Fruit fly (Drosophila melanogaster) whole organism, adult: ENCODE data around the gene CG9130.
A peak's percentile ranks its signal among the peaks of the same experiment; 100 is the strongest.

Experiments used
- CG11617 ChIP-seq: fragments of 200-800 bp; sonication (Bioruptor generic); optimal IDR thresholded peaks from 2 replicates; lab custom pipeline; 2017; ENCODE audit warnings: mild to moderate bottlenecking, missing biosample characterization, missing genetic modification reagents, missing genetic modification characterization
- CG12768 ChIP-seq: fragments of 200-800 bp; sonication (Bioruptor generic); optimal IDR thresholded peaks from 2 replicates; lab custom pipeline; 2017; ENCODE audit warnings: missing biosample characterization, missing genetic modification characterization, mild to moderate bottlenecking, moderate library complexity, missing genetic modification reagents
- CG14711 ChIP-seq: fragments of 200-800 bp; sonication (Bioruptor generic); optimal IDR thresholded peaks from 2 replicates; lab custom pipeline; 2018; ENCODE audit warnings: missing biosample characterization, mild to moderate bottlenecking, missing genetic modification characterization, moderate library complexity
- CG1620 ChIP-seq: fragments of 200-800 bp; sonication (Bioruptor generic); optimal IDR thresholded peaks from 2 replicates; lab custom pipeline; 2016; ENCODE audit warnings: missing biosample characterization, missing genetic modification characterization
- CG33017 ChIP-seq: fragments of 200-800 bp; sonication (Bioruptor generic); optimal IDR thresholded peaks from 2 replicates; lab custom pipeline; 2018; ENCODE audit warnings: missing biosample characterization, mild to moderate bottlenecking, missing genetic modification characterization, moderate library complexity
- CG5204 ChIP-seq: fragments of 200-800 bp; sonication (Bioruptor generic); optimal IDR thresholded peaks from 2 replicates; lab custom pipeline; 2016; ENCODE audit warnings: missing biosample characterization, missing genetic modification characterization
- CG7045 ChIP-seq: fragments of 200-800 bp; sonication (Bioruptor generic); optimal IDR thresholded peaks from 2 replicates; lab custom pipeline; 2017; ENCODE audit warnings: missing biosample characterization, mild to moderate bottlenecking, missing genetic modification characterization
- CG7101 ChIP-seq: fragments of 200-800 bp; sonication (Bioruptor generic); optimal IDR thresholded peaks from 2 replicates; lab custom pipeline; 2018; ENCODE audit warnings: missing biosample characterization, mild to moderate bottlenecking, missing genetic modification characterization, moderate library complexity
- Clk ChIP-seq: fragments of 200-800 bp; sonication (Bioruptor generic); optimal IDR thresholded peaks from 2 replicates; lab custom pipeline; 2017; ENCODE audit warnings: missing biosample characterization, missing genetic modification characterization
- Crg-1 ChIP-seq: fragments of 200-800 bp; sonication (Bioruptor generic); optimal IDR thresholded peaks from 2 replicates; lab custom pipeline; 2016; ENCODE audit warnings: missing biosample characterization, missing genetic modification characterization
- Hr96 ChIP-seq: fragments of 200-800 bp; sonication (Bioruptor generic); optimal IDR thresholded peaks from 2 replicates; lab custom pipeline; 2016; ENCODE audit warnings: missing biosample characterization, missing genetic modification characterization
- Mnt ChIP-seq: fragments of 200-800 bp; sonication (Bioruptor generic); optimal IDR thresholded peaks from 2 replicates; lab custom pipeline; 2016; ENCODE audit warnings: missing biosample characterization, mild to moderate bottlenecking, missing genetic modification characterization
- bab1 ChIP-seq: fragments of 200-800 bp; sonication (Bioruptor generic); optimal IDR thresholded peaks from 3 replicates; lab custom pipeline; 2019; ENCODE audit warnings: missing biosample characterization, mild to moderate bottlenecking, missing genetic modification characterization, moderate library complexity
- cic ChIP-seq: fragments of 200-800 bp; sonication (Bioruptor generic); optimal IDR thresholded peaks from 2 replicates; lab custom pipeline; 2017; ENCODE audit warnings: missing biosample characterization, mild to moderate bottlenecking, missing genetic modification characterization, moderate library complexity
- cnc ChIP-seq, 2 experiments: fragments of >200 bp; optimal IDR thresholded peaks; 2 replicates each; lab custom pipeline; 2017
- kay ChIP-seq: fragments of 200-800 bp; sonication (Bioruptor generic); peaks from one replicate; lab custom pipeline; 2016; ENCODE audit warnings: missing biosample characterization, missing genetic modification characterization, borderline replicate concordance
- ovo ChIP-seq: fragments of 200-800 bp; sonication (Bioruptor generic); optimal IDR thresholded peaks from 2 replicates; lab custom pipeline; 2016; ENCODE audit warnings: missing biosample characterization, missing genetic modification characterization
- pad ChIP-seq: fragments of 200-800 bp; sonication (Bioruptor generic); optimal IDR thresholded peaks from 3 replicates; lab custom pipeline; 2017; ENCODE audit warnings: missing biosample characterization, missing genetic modification characterization, mild to moderate bottlenecking, moderate library complexity, missing genetic modification reagents
- tj ChIP-seq: fragments of 200-800 bp; sonication (Bioruptor generic); optimal IDR thresholded peaks from 3 replicates; lab custom pipeline; 2017; ENCODE audit warnings: missing biosample characterization, mild to moderate bottlenecking, missing genetic modification characterization, moderate library complexity
- toe ChIP-seq: fragments of 200-800 bp; sonication (Bioruptor generic); optimal IDR thresholded peaks from 2 replicates; lab custom pipeline; 2016; ENCODE audit warnings: missing biosample characterization, missing genetic modification characterization

CG9130 gene

dm6 chr3L:1247627-1248295 lies 4.1 kb upstream of the CG9130 start, which contains the start of the genes Psf1 and Sac1:
Gene Psf1 (minus strand): TSS chr3L:1247677.
Gene Sac1 (plus strand): TSS chr3L:1247817.
- TF ChIP-seq Clk (GFP tag; lab: Kevin White, UChicago) (no peak), Hr96 (GFP tag; lab: Kevin White, UChicago) (peak; percentile 55), Crg-1 (GFP tag; lab: Kevin White, UChicago) (no peak), tj (no peak), pad (GFP tag; lab: Kevin White, UChicago) (no peak), Mnt (GFP tag; lab: Kevin White, UChicago) (peak; percentile 20), cnc (optimal IDR thresholded peaks at IDR 0.05; lab: Kevin White, UChicago) (no peak), CG33017 (no peak), CG14711 (tag; lab: Kevin White, UChicago) (peak; percentile 19), kay (GFP tag; lab: Kevin White, UChicago) (no peak), ovo (GFP tag; lab: Kevin White, UChicago) (no peak), CG11617 (GFP tag; lab: Kevin White, UChicago) (no peak), cic (GFP tag; lab: Kevin White, UChicago) (no peak), CG5204 (GFP tag; lab: Kevin White, UChicago) (peak; percentile 30), CG7045 (peak; percentile 5), CG12768 (GFP tag; lab: Kevin White, UChicago) (no peak), bab1 (GFP tag; lab: Kevin White, UChicago) (no peak), CG1620 (GFP tag; lab: Kevin White, UChicago) (peak; percentile 29), toe (GFP tag; lab: Kevin White, UChicago) (peak; percentile 49), CG7101 (tag; lab: Kevin White, UChicago) (no peak)

DNA sequence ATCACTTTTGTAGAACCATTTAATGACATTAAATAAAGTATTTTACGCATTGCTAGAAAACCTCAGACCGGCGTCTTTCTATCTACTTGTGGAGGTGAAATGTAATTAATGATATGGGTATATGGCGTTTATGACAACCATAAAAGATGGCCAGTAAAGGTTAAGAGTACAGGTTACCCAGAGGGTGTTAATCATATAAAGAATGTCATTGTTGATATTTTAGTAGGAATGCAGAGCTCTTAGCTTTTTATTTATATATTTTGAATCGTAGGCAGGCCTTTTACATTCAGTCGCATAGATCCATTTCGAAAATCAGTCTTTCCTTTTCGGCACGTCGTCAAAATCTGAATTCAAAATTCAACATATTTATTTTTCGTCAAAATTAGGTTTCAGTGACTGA lies 1.4 kb upstream of the CG9130 start, which contains the start of gene Bfc:
Gene Bfc (plus strand): TSS at position 301 of the 400 bp plus-strand sequence.
- TF ChIP-seq bab1 (GFP tag; lab: Kevin White, UChicago) = no peak
- TF ChIP-seq CG33017 = no peak
- TF ChIP-seq pad (GFP tag; lab: Kevin White, UChicago) = no peak
- no peak for TF ChIP-seq Mnt (GFP tag; lab: Kevin White, UChicago)
- TF ChIP-seq toe (GFP tag; lab: Kevin White, UChicago) = no peak
- no peak for TF ChIP-seq Crg-1 (GFP tag; lab: Kevin White, UChicago)
- no peak for TF ChIP-seq CG5204 (GFP tag; lab: Kevin White, UChicago)
- TF ChIP-seq tj = no peak
- TF ChIP-seq CG12768 (GFP tag; lab: Kevin White, UChicago) = no peak
- TF ChIP-seq Clk (GFP tag; lab: Kevin White, UChicago) = no peak
- TF ChIP-seq CG7101 (tag; lab: Kevin White, UChicago) = no peak
- no peak for TF ChIP-seq cic (GFP tag; lab: Kevin White, UChicago)

DNA sequence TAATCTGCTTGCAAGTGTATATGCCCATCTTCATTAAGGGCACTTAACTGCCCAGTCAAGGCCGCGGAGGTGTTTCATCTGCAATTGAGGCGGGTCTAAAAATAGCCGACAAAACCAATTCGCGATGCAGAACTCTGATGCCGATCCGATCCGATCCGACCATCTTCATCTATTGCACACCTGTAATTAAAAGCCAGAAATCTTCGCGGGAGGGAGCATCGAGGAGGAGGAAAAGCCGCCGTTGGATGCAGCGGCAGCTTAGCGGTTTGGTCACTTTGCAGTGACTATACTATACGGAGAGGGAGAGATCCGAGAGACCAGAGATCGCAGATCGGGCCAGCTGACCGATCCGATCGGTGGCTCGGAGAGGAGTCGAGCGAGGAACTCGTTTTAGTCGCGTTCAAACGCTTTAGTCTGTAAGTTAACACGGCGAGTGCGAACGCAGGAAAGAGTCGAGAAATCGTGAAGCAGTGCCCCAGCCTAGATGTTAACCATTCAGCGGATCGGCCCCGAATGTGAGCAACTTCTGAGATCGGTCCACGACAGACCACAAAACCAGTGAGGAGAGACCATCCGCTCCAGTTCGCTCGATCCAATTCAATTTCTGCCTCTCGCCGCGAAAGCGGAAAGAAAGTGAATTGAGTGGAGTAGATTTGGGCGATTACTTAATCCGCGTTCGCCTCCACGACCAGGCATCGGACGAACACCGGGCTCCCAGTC lies 4.4 kb downstream of the CG9130 start, which contains the start of gene tfc:
Gene tfc (plus strand): TSS at position 389 of the 720 bp plus-strand sequence.
- TF ChIP-seq kay (GFP tag; lab: Kevin White, UChicago) (no peak), CG5204 (GFP tag; lab: Kevin White, UChicago) (no peak), Hr96 (GFP tag; lab: Kevin White, UChicago) (no peak), tj (no peak), Mnt (GFP tag; lab: Kevin White, UChicago) (no peak), toe (GFP tag; lab: Kevin White, UChicago) (no peak), ovo (GFP tag; lab: Kevin White, UChicago) (no peak), CG12768 (GFP tag; lab: Kevin White, UChicago) (no peak), pad (GFP tag; lab: Kevin White, UChicago) (no peak), CG11617 (GFP tag; lab: Kevin White, UChicago) (no peak), bab1 (GFP tag; lab: Kevin White, UChicago) (no peak), CG7101 (tag; lab: Kevin White, UChicago) (no peak), CG14711 (tag; lab: Kevin White, UChicago) (no peak), cnc (optimal IDR thresholded peaks at IDR 0.05; lab: Kevin White, UChicago) (no peak), CG7045 (no peak), CG1620 (GFP tag; lab: Kevin White, UChicago) (no peak)

DNA sequence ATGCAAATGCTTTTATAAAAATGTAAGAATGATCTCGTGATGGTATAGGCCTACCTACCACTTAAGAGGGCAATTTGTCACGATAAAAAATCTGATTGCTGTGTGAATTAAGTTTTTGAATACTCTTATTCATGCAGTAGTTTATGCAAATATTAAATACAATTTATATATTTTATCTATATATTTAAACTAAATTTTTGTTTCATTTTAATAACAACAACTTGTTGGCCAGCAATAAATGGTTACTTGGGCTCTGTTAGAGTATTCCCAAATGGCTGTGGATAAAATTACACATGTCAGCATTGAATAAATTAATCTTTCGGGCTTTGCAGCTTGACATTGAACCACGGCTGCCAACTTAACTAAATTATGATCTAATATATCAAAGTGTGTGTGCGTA lies 6.7 kb downstream of the CG9130 start:
- no peak for TF ChIP-seq Hr96 (GFP tag; lab: Kevin White, UChicago)
- TF ChIP-seq CG11617 (GFP tag; lab: Kevin White, UChicago) = no peak
- no peak for TF ChIP-seq Clk (GFP tag; lab: Kevin White, UChicago)
- no peak for TF ChIP-seq CG7045
- no peak for TF ChIP-seq ovo (GFP tag; lab: Kevin White, UChicago)
- no peak for TF ChIP-seq toe (GFP tag; lab: Kevin White, UChicago)
- no peak for TF ChIP-seq CG7101 (tag; lab: Kevin White, UChicago)
- no peak for TF ChIP-seq Crg-1 (GFP tag; lab: Kevin White, UChicago)
- no peak for TF ChIP-seq CG33017
- TF ChIP-seq cic (GFP tag; lab: Kevin White, UChicago) = no peak
- TF ChIP-seq pad (GFP tag; lab: Kevin White, UChicago) = no peak
- no peak for TF ChIP-seq CG14711 (tag; lab: Kevin White, UChicago)
- TF ChIP-seq CG12768 (GFP tag; lab: Kevin White, UChicago) = no peak
- TF ChIP-seq CG5204 (GFP tag; lab: Kevin White, UChicago) = no peak

DNA sequence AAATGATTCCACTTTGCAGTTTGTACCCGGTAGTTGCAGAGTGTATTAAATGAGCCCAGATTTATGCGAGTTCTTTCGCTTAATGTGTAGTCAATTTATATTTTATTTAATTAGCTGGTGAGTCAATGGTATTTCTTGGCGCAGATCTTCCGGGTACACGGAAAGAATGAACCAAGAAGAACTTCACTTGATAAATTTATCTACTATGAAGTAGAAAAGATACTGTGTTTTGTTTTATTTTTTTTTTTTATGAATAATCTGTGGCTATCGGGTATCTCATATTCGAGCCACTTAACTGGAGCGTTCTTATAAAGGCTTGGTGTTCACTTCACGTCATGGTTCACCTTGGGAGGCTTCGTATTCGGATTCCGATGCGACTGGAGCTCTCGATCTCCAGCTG lies 13.2 kb downstream of the CG9130 start:
- TF ChIP-seq CG1620 (GFP tag; lab: Kevin White, UChicago) (no peak), toe (GFP tag; lab: Kevin White, UChicago) (no peak), Hr96 (GFP tag; lab: Kevin White, UChicago) (no peak), kay (GFP tag; lab: Kevin White, UChicago) (no peak), cic (GFP tag; lab: Kevin White, UChicago) (no peak), pad (GFP tag; lab: Kevin White, UChicago) (no peak), CG7045 (no peak), CG12768 (GFP tag; lab: Kevin White, UChicago) (no peak), Crg-1 (GFP tag; lab: Kevin White, UChicago) (no peak), bab1 (GFP tag; lab: Kevin White, UChicago) (no peak), CG11617 (GFP tag; lab: Kevin White, UChicago) (no peak)
